Worm (Caenorhabditis elegans) whole organism, dauer: ENCODE measurements around the gene str-244.
"Not testable (repeated sequence)": the region's sequence is repeated elsewhere in the genome, so short reads cannot be mapped to it uniquely, and the experiment has no call there.

Experiments
- unc-62 ChIP-seq: sonication (generic microtip); optimal IDR thresholded peaks from 2 replicates; lab custom pipeline; 2017; ENCODE audit warnings: missing biosample characterization, missing genetic modification reagents, missing genetic modification characterization

Gene str-244

DNA sequence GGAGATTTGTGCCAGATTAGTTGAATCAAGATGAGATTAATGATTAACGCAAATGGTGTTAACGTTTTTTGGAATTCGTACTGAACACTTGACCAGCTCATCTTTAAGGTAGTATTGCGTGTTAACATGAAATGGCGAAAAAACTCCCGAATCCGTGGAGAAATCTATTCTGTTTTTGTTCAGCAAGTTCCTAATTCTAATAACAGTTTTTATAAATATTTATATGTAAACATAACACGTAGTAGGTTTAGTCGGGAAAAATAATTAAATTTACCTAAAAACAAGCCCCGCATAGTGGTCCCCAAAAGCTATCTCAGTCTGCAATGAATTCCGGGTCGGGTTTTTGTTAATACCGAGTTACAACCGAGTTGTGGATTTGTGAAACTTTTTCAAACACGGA, at the start of gene str-244:
Gene str-244, minus strand, starts transcription at position 101 of the 400 bp plus-strand sequence.
- no peak for TF ChIP-seq unc-62 (GFP tag; lab: Kevin White, UChicago)

DNA sequence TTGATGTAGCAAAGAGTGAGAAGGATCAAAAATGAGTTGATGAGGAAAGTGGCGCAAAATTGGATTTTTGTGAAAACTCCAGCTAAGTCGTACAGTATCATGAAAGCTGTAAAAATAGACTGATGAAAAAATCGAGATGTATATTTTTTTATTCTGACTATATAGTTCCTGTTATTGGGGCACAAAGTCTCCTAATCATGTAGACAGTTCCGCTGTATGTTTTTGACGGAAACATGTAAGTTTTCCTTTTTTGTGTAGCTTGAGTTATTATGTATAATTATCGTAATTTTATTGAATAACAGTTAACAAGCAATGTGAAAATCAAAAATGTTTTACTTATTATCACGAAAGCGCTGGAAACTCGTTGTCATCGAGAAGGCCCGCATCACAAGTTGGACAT, 48.6 kb upstream of the str-244 start, which contains the start of gene str-68:
Gene str-68, minus strand, starts transcription at position 101 of the 400 bp plus-strand sequence.
- TF ChIP-seq unc-62 (GFP tag; lab: Kevin White, UChicago), result no peak

DNA sequence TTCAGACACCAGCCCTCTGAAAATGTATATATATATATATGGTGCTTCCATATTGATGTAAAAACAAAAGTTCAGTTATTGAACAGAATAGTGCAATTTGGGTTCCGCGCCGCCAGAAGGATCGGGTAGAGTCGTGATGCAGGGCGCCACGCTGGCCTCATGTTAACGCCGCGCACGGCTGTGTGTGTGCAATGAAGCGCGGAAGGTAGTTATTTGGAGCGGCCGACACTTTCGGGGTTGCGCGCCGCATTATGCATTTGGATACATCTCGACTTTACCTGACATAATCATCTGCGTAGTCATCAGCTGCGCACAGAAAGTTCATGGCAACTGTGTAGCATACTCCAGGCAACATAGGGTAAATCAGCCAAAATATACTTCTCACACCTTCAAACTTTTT, 47.9 kb upstream of the str-244 start:
- no peak for TF ChIP-seq unc-62 (GFP tag; lab: Kevin White, UChicago)

DNA sequence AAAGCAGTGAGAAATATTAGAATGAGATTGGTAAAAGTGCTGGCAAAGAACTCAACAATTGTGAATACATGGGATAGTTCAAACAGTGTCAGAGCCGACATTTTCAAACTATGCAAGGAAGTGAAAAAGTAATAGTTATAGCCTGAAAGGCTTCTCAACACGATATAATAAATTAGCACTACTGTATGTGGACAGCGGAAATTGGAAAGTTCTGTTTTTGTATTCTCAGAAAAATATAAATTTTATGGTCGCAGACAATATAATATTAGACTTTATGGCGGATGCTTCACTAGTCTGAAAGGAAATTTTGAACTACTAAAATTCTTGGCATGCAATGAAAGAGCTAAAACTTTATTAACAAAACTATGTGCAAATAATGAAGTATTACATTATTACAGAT, 46.9 kb upstream of the str-244 start, which contains the start of gene str-69:
Gene str-69, minus strand, starts transcription at position 101 of the 400 bp plus-strand sequence.
- no peak for TF ChIP-seq unc-62 (GFP tag; lab: Kevin White, UChicago)

DNA sequence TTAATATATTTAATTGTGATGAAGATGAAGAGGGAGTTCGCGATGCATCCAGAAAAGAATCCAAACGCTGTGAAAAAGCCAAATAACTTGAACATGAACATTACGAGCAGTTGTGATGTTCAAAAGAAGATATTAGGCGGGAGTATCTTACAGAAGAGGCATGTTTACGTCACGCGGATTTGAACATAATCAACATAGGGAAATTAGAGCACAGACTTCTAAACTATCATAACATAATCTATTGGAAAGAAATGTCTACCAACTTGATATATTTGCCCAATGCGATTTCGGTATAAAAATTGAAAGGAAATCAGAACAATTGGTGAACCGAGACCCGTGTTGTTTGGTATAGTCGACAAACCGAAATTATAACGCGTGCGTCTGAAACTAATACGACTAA, 45.2 kb upstream of the str-244 start, which contains the start of gene str-66:
Gene str-66, minus strand, starts transcription at position 101 of the 400 bp plus-strand sequence.
- TF ChIP-seq unc-62 (GFP tag; lab: Kevin White, UChicago), result no peak

DNA sequence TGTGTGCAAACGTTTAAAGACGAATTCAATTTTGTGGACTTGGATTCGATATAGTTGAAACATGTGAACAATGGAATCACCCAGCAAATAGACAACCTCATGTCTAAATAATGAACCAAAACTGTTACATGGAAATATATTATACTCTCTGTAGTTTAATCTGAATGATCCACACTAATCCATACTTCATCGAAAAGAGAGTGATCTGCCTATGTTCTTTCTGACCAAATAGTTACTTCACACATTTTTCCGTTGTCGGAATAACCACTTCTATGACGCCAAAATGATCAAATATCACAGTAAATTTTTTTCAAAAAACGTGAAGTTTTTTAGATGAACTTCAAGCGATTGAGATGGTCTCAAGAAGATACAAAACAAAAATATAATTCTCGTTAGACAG, 43.2 kb upstream of the str-244 start, which contains the start of gene Y73C8C.4:
Gene Y73C8C.4, minus strand, starts transcription at position 101 of the 400 bp plus-strand sequence.
- TF ChIP-seq unc-62 (GFP tag; lab: Kevin White, UChicago), result not testable (repeated sequence)

DNA sequence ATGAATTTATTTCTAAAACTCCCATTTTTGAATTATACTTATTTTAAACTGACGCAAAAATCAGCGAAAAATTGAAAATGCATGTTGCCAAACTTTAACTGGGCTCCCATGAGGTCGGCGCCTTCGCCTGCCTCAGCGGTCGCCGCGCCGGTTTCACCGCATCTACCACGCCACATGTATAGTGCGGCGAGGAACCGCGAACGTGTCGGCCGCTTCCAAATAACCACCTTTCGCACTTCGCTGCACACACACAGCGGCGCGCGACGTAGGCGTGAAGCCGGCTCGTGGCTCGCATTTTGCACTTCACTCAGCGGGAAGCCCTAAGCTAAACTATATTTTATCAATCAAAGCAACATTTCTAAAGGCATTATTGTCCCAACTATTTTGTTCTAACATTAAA, 41.6 kb upstream of the str-244 start:
- no peak for TF ChIP-seq unc-62 (GFP tag; lab: Kevin White, UChicago)

DNA sequence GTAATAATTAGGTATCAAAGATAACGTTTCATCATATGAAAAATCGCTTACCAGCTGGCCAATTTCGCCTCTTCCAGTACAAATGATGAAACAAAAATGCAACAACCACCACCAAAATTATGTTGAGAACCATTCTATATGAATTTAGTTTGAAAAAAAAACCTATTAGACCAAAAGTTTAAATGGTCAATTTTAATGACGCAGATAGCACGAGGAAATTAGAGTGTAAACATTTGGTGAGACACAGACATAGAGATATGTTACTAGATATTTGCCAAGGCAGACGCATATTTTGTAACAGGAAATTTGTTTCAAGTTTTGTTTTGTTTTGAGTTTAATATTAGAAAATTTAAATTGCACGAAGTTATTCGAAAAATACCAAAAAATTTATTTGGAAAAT, 35.5 kb upstream of the str-244 start, which contains the start of gene cyp-33C9:
Gene cyp-33C9, minus strand, starts transcription at position 211 of the 400 bp plus-strand sequence.
- no peak for TF ChIP-seq unc-62 (GFP tag; lab: Kevin White, UChicago)

DNA sequence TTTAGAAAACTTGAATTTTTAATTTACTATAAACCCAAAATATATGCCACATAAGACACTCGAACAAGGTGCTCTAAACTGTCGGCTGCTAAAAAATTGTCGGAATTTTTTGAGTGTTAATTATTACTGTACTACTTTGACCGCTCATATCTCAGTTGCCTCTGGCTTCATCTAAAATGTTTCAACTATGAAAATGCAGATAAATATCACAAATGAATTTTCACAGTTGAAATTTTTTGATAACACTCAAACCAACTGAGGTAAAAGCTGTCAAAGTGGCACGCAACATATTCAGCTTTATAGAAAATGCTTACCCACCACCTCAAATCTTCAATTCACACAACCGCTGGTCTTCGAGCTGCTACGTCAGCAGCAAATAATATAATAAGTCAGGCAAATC, 29.9 kb upstream of the str-244 start, which contains the start of gene acs-21:
Gene acs-21, plus strand, starts transcription at position 301 of the 400 bp plus-strand sequence.
- TF ChIP-seq unc-62 (GFP tag; lab: Kevin White, UChicago), result no peak

DNA sequence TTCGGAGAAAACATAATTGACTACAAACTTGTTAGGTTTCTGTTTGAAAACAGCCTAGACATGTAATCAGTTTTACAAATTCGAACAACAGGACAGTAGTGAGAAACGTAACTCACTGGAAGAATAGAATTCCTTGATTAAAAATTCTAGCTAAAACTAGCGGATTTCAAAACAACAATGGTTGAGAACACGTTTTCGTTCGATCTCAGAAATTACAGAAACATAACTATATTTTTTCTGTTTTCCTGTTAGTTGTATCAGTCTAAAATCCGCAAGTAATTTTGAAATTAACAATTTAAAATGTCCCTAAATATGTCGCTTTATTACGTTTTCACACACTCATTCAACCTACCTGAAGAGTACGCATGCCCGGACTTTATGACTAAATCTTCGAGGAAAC, 27.4 kb upstream of the str-244 start, which contains the start of gene srt-8:
Gene srt-8, plus strand, starts transcription at position 301 of the 400 bp plus-strand sequence.
- no peak for TF ChIP-seq unc-62 (GFP tag; lab: Kevin White, UChicago)

DNA sequence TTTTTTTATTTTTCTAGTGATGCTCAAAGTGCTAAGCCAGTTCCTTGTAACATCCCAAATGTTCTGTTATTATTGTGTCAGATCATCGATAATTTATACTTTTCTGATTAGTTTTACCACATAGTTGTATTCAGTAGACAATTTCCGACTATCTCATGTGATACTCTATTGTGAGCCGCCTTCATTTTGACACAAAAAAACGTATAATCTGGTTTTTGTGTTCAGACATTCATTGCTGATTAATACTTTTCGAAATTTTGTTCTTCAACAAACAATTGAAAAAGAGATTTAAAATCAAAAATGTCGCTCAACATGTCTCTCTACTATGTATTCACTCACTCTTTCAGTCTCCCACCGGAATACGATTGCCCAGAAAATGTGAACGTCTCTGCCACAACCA, 22.6 kb upstream of the str-244 start, which contains the start of gene srt-7:
Gene srt-7, plus strand, starts transcription at position 301 of the 400 bp plus-strand sequence.
- TF ChIP-seq unc-62 (GFP tag; lab: Kevin White, UChicago), result no peak

DNA sequence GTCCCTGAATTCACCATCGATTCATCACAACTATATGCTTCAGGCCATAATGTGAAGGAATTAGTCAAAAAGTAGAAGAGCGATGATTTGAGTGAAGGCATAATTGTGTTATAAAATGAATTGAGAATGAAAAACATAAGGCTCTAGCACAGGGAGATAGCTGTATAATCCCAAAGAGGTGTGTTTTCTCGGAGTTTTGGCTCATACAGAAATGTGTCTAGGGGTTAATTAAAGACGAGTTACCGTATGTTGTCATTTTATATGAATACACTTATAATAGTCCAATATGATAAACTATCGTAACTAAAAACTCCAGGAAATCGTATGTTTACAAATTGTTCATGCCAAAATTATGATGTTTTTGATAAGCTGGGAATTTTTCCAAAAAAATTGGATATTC, 21.9 kb upstream of the str-244 start, which contains the start of gene srt-5:
Gene srt-5, minus strand, starts transcription at position 101 of the 400 bp plus-strand sequence.
- no peak for TF ChIP-seq unc-62 (GFP tag; lab: Kevin White, UChicago)

DNA sequence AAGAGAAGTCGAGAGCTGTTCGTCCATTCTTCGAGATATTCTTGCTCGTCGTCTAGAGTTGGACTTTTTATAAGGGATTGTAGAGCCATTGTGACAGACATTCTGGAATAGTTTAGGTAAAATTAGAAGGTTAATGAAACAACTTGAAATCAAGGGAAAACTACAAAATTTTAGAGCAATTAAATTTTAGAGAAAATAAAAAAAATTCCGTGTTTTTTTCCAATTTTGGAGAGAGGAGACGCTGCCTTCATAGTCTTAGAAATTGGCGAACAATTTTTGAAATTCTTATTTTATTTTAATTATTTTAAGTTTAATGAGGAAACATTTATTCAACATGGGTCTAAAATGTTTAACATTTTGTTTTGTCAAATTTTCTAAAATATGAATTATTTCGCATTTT, 12.7 kb upstream of the str-244 start, which contains the start of gene C50H11.13:
Gene C50H11.13, minus strand, starts transcription at position 101 of the 400 bp plus-strand sequence.
- TF ChIP-seq unc-62 (GFP tag; lab: Kevin White, UChicago), result no peak

DNA sequence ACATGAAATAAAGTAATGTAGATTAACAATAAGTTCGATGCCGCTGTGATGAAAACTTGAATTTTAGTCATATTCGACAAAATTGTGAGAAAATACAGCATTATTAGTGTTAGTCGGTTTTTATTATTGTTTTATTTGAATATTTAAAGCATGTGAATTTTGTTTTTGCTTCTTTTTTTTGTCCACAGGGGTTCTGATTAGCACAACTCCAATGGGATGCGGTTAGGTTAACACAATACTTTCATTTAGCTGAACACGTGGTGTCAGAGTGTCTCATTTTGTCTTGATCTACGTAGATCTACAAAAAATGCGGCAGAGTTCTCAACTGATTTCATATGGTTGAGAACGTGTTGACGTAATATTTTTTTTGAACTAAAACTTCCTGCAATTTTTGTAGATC, 10.2 kb upstream of the str-244 start, which contains the start of gene str-40:
Gene str-40, minus strand, starts transcription at position 101 of the 400 bp plus-strand sequence.
- no peak for TF ChIP-seq unc-62 (GFP tag; lab: Kevin White, UChicago)

DNA sequence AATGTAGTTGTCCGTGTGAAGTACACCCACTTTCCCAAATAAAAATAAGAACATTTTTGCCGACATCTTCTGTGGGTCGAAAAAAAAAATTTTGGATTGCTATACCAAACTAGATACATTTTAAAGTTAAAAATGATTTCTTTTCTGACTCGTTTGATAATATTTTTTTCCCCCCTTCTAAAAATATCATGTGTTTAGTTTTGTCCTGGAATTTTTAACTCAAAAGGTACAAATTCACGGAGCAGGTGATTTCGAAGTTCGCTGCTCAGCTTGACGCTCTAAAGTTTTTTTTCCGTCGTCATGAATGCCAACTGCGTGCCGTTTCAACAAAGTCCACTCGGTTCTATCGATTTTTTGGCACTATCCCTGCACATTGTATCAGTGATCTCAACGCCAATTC, 7.0 kb upstream of the str-244 start, which contains the start of gene srh-185:
Gene srh-185, plus strand, starts transcription at position 301 of the 400 bp plus-strand sequence.
- no peak for TF ChIP-seq unc-62 (GFP tag; lab: Kevin White, UChicago)

DNA sequence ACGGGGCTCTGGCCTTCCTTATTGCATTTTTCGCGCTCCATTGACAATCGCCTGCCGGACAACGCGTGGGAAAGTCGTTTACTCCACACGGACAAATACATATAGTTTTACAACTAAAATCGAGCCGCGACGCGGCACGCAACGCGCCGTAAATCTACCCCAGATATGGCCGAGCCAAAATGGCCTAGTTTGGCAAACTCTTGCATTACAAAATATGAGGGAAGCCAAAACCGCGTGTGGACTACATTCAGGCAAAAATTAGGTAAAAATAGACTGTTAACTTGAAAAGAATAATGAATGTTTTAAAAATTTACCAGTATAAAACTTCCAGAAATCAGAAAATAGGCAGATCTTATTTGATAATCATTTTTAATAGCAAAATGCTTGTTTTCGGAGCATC, 5.5 kb upstream of the str-244 start, which contains the start of gene srt-16:
Gene srt-16, minus strand, starts transcription at position 101 of the 400 bp plus-strand sequence.
- not testable (repeated sequence) for TF ChIP-seq unc-62 (GFP tag; lab: Kevin White, UChicago)

DNA sequence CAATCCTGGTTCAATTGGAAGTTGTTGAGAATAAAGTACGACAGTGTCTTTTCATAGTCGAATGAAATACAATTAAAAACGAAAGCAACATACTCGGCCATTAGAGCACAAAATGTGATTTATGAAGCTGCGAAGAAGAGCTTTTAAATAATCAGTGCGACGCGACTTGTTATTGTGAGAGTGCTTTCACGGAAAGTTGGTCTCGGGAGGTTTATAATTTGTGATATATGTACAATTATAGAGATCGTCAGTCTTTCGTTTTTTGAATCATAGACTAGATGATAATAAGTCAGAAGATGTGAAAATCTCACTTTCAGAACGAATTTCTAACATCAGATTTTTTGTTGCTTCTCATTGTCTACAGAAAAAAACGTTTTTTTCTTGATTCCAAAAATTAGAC, 3.2 kb upstream of the str-244 start, which contains the start of gene srt-15:
Gene srt-15, minus strand, starts transcription at position 101 of the 400 bp plus-strand sequence.
- TF ChIP-seq unc-62 (GFP tag; lab: Kevin White, UChicago), result no peak
